Worm (Caenorhabditis elegans): ENCODE measurements around the gene Y39A3B.7.

ce11 chrIII:2008334-2008733 lies 23.6 kb upstream of the Y39A3B.7 start:
- TF ChIP-seq sma-9 (GFP tag; optimal IDR thresholded peaks at IDR 0.05), result no peak
- TF ChIP-seq sma-9 (tag; optimal IDR thresholded peaks at IDR 0.05), result no peak
- no peak for TF ChIP-seq egl-27 (tag; optimal IDR thresholded peaks at IDR 0.05)
- TF ChIP-seq ceh-82 (tag; optimal IDR thresholded peaks at IDR 0.05), result no peak
- no peak for TF ChIP-seq sma-3 (GFP tag; optimal IDR thresholded peaks at IDR 0.05)

Data from whole organism, L2 larva.